Fruit fly (Drosophila melanogaster) whole organism, pupa: ENCODE data around the gene RhoGAP19D.

Experiments used
- CG10348 ChIP-seq: fragments of 200-800 bp; sonication (Bioruptor generic); IDR thresholded peaks from 2 replicates; pipeline ENCODE4 v1.3.6; 2022; ENCODE audit warnings: missing biosample characterization, missing genetic modification characterization
- CG12605 ChIP-seq: fragments of 200-800 bp; sonication (Bioruptor generic); IDR thresholded peaks from 2 replicates; pipeline ENCODE4 v1.3.6; 2022; ENCODE audit warnings: missing biosample characterization, missing genetic modification characterization
- CG17806 ChIP-seq: fragments of 200-800 bp; sonication (Bioruptor generic); optimal IDR thresholded peaks from 2 replicates; lab custom pipeline; 2018; ENCODE audit warnings: missing biosample characterization, mild to moderate bottlenecking, missing genetic modification characterization, moderate library complexity
- CG32121 ChIP-seq: fragments of 200-800 bp; sonication (Bioruptor generic); IDR thresholded peaks from 2 replicates; pipeline ENCODE4 v1.3.6; 2022; ENCODE audit warnings: missing biosample characterization, missing genetic modification characterization
- CG34367 ChIP-seq: fragments of 200-800 bp; sonication (Bioruptor generic); optimal IDR thresholded peaks from 2 replicates; lab custom pipeline; 2018; ENCODE audit warnings: missing biosample characterization, mild to moderate bottlenecking, missing genetic modification characterization
- CG4496 ChIP-seq: fragments of 200-800 bp; sonication (Bioruptor generic); IDR thresholded peaks from 3 replicates; pipeline ENCODE4 v1.3.6; 2022; ENCODE audit warnings: missing biosample characterization, missing genetic modification characterization
- CG8301 ChIP-seq: fragments of 200-800 bp; sonication (Bioruptor generic); optimal IDR thresholded peaks from 2 replicates; lab custom pipeline; 2018; ENCODE audit warnings: missing biosample characterization, mild to moderate bottlenecking, missing genetic modification characterization
- D1 ChIP-seq: fragments of 200-800 bp; sonication (Bioruptor generic); optimal IDR thresholded peaks from 2 replicates; lab custom pipeline; 2018; ENCODE audit warnings: missing biosample characterization, mild to moderate bottlenecking, missing genetic modification characterization, moderate library complexity
- EcR ChIP-seq: fragments of 200-800 bp; sonication (Bioruptor generic); optimal IDR thresholded peaks from 3 replicates; lab custom pipeline; 2019; ENCODE audit warnings: missing biosample characterization, missing genetic modification characterization, mild to moderate bottlenecking, moderate library complexity, missing genetic modification reagents
- Ets98B ChIP-seq: fragments of 200-800 bp; sonication (Bioruptor generic); IDR thresholded peaks from 2 replicates; pipeline ENCODE4 v1.3.6; 2022; ENCODE audit warnings: missing biosample characterization, missing genetic modification characterization
- fd96Ca ChIP-seq: fragments of 200-800 bp; sonication (Bioruptor generic); IDR thresholded peaks from 3 replicates; pipeline ENCODE4 v1.3.6; 2022; ENCODE audit warnings: missing biosample characterization, missing genetic modification characterization

DNA sequence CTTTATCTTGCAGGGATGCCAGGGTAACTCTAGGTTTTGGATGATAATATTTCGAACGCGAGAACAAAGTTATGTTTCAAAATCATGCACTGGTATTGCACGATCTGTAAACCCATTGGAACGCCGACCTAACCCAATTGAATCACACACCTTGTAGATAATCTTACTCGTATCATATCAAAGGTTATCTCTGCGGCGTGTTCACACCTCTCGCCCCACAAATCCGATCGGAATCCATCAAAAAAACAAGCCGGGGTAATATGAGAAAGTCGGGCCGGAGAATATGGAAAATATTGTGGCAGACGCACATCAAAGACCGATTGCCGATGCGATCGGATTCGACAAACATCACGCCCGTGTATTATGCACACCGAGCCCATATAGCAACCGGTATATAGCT lies 15.4 kb downstream of the RhoGAP19D start:
- TF ChIP-seq CG8301 (tag; lab: Kevin White, UChicago), result no peak
- no peak for TF ChIP-seq fd96Ca (GFP tag; lab: Robert Waterston, UW)
- TF ChIP-seq CG4496, result no peak
- no peak for TF ChIP-seq CG32121 (GFP tag; lab: Robert Waterston, UW)
- no peak for TF ChIP-seq D1 (tag; lab: Kevin White, UChicago)
- TF ChIP-seq EcR, result no peak
- no peak for TF ChIP-seq Ets98B (GFP tag; lab: Robert Waterston, UW)
- no peak for TF ChIP-seq CG10348
- no peak for TF ChIP-seq CG17806 (tag; lab: Kevin White, UChicago)
- TF ChIP-seq CG12605 (GFP tag; lab: Robert Waterston, UW), result no peak
- TF ChIP-seq CG34367, result no peak
